Worm (Caenorhabditis elegans) whole organism, L3 larva: ENCODE data around the gene gcy-27.

Experiments
- R02D3.7 ChIP-seq: fragments of 150-350 bp; optimal IDR thresholded peaks from 2 replicates; lab custom pipeline; 2014; ENCODE audit warnings: missing biosample characterization, missing genetic modification characterization
- aly-2 ChIP-seq: fragments of 150-350 bp; optimal IDR thresholded peaks from 2 replicates; lab custom pipeline; 2014; ENCODE audit warnings: missing biosample characterization, missing genetic modification characterization
- ama-1 ChIP-seq: fragments of 150-350 bp; optimal IDR thresholded peaks from 2 replicates; lab custom pipeline; 2018
- ceh-16 ChIP-seq: sonication (generic microtip); optimal IDR thresholded peaks from 2 replicates; lab custom pipeline; 2017; ENCODE audit warnings: missing biosample characterization, missing genetic modification characterization
- ceh-28 ChIP-seq: fragments of 150-350 bp; optimal IDR thresholded peaks from 2 replicates; lab custom pipeline; 2014; ENCODE audit warnings: missing biosample characterization, missing genetic modification reagents, missing genetic modification characterization
- ceh-82 ChIP-seq: fragments of 150-350 bp; optimal IDR thresholded peaks from 2 replicates; lab custom pipeline; 2014; ENCODE audit warnings: missing biosample characterization, missing genetic modification characterization
- ceh-9 ChIP-seq: sonication (generic microtip); optimal IDR thresholded peaks from 2 replicates; lab custom pipeline; 2018; ENCODE audit warnings: missing biosample characterization, missing genetic modification characterization
- egl-27 ChIP-seq: sonication (generic microtip); optimal IDR thresholded peaks from 4 replicates; lab custom pipeline; 2017; ENCODE audit warnings: missing biosample characterization, missing genetic modification reagents, missing genetic modification characterization
- egl-5 ChIP-seq: fragments of 150-350 bp; optimal IDR thresholded peaks from 2 replicates; lab custom pipeline; 2017; ENCODE audit warnings: missing biosample characterization, missing genetic modification reagents, missing genetic modification characterization, inconsistent platforms
- elt-1 ChIP-seq: fragments of 150-350 bp; optimal IDR thresholded peaks from 2 replicates; lab custom pipeline; 2014; ENCODE audit warnings: missing biosample characterization, missing genetic modification characterization
- elt-2 ChIP-seq: sonication (generic microtip); optimal IDR thresholded peaks from 2 replicates; lab custom pipeline; 2016; ENCODE audit warnings: missing genetic modification reagents, mild to moderate bottlenecking, missing genetic modification characterization, missing compliant biosample characterization
- elt-3 ChIP-seq, 3 experiments: fragments of 150-350 bp in 1 of 3; sonication (generic microtip) in 2 of 3; optimal IDR thresholded peaks; 2 replicates in 2 of 3; 4 replicates in 1 of 3; lab custom pipeline; 2014 to 2017; ENCODE audit warnings: missing biosample characterization in 3 of 3, missing genetic modification characterization in 3 of 3
- eor-1 ChIP-seq, 2 experiments: fragments of 150-350 bp; optimal IDR thresholded peaks; 2 replicates each; lab custom pipeline; 2014 to 2018; ENCODE audit warnings: missing biosample characterization in 2 of 2, missing genetic modification characterization in 2 of 2
- jun-1 ChIP-seq: fragments of 150-350 bp; optimal IDR thresholded peaks from 2 replicates; lab custom pipeline; 2014; ENCODE audit warnings: missing biosample characterization, missing genetic modification reagents, missing genetic modification characterization
- lin-15B ChIP-seq: fragments of 150-350 bp; optimal IDR thresholded peaks from 2 replicates; lab custom pipeline; 2014; ENCODE audit warnings: missing biosample characterization, missing genetic modification characterization
- lin-39 ChIP-seq: fragments of 150-350 bp; optimal IDR thresholded peaks from 2 replicates; lab custom pipeline; 2018; ENCODE audit warnings: missing biosample characterization, missing genetic modification reagents, missing genetic modification characterization
- lsy-12 ChIP-seq: sonication (generic microtip); optimal IDR thresholded peaks from 2 replicates; lab custom pipeline; 2016; ENCODE audit warnings: mild to moderate bottlenecking, missing genetic modification characterization, missing compliant biosample characterization
- mml-1 ChIP-seq: fragments of 150-350 bp; sonication (generic microtip); optimal IDR thresholded peaks from 3 replicates; lab custom pipeline; 2014; ENCODE audit warnings: missing biosample characterization, missing genetic modification characterization
- nhr-11 ChIP-seq: fragments of 150-350 bp; optimal IDR thresholded peaks from 2 replicates; lab custom pipeline; 2014; ENCODE audit warnings: missing biosample characterization, missing genetic modification characterization
- nhr-12 ChIP-seq: fragments of 150-350 bp; optimal IDR thresholded peaks from 2 replicates; lab custom pipeline; 2014; ENCODE audit warnings: missing biosample characterization, missing genetic modification characterization
- nhr-23 ChIP-seq: fragments of 150-350 bp; optimal IDR thresholded peaks from 2 replicates; lab custom pipeline; 2014; ENCODE audit warnings: missing biosample characterization, missing genetic modification reagents, missing genetic modification characterization
- nhr-237 ChIP-seq: fragments of 150-350 bp; optimal IDR thresholded peaks from 2 replicates; lab custom pipeline; 2014; ENCODE audit warnings: missing biosample characterization, missing genetic modification characterization
- nhr-25 ChIP-seq: sonication (generic microtip); optimal IDR thresholded peaks from 2 replicates; lab custom pipeline; 2017; ENCODE audit warnings: missing biosample characterization, missing genetic modification characterization
- nhr-28 ChIP-seq: fragments of 150-350 bp; optimal IDR thresholded peaks from 2 replicates; lab custom pipeline; 2014; ENCODE audit warnings: missing biosample characterization, missing genetic modification characterization
- nhr-43 ChIP-seq: sonication (generic microtip); optimal IDR thresholded peaks from 2 replicates; lab custom pipeline; 2016; ENCODE audit warnings: mild to moderate bottlenecking, missing genetic modification characterization, missing compliant biosample characterization; ENCODE audit not compliant: poor library complexity, severe bottlenecking
- nhr-67 ChIP-seq: fragments of 150-350 bp; optimal IDR thresholded peaks from 2 replicates; lab custom pipeline; 2014; ENCODE audit warnings: missing biosample characterization, missing genetic modification characterization
- nhr-76 ChIP-seq: fragments of 150-350 bp; sonication (generic microtip); optimal IDR thresholded peaks from 5 replicates; lab custom pipeline; 2014; ENCODE audit warnings: missing biosample characterization, missing genetic modification characterization
- nhr-77 ChIP-seq: fragments of 150-350 bp; optimal IDR thresholded peaks from 2 replicates; lab custom pipeline; 2014; ENCODE audit warnings: missing biosample characterization, missing genetic modification characterization
- pqm-1 ChIP-seq: fragments of 150-350 bp; optimal IDR thresholded peaks from 2 replicates; lab custom pipeline; 2017; ENCODE audit warnings: missing biosample characterization, missing genetic modification characterization, inconsistent platforms
- sea-2 ChIP-seq: fragments of 150-350 bp; sonication (generic microtip); optimal IDR thresholded peaks from 4 replicates; lab custom pipeline; 2014; ENCODE audit warnings: missing biosample characterization, missing genetic modification reagents, missing genetic modification characterization
- skn-1 ChIP-seq: fragments of 150-350 bp; optimal IDR thresholded peaks from 2 replicates; lab custom pipeline; 2014; ENCODE audit warnings: missing biosample characterization, missing genetic modification characterization
- snpc-4 ChIP-seq: fragments of 150-350 bp; optimal IDR thresholded peaks from 2 replicates; lab custom pipeline; 2014; ENCODE audit warnings: missing biosample characterization, missing genetic modification characterization
- unc-62 ChIP-seq: fragments of 150-350 bp; sonication (generic microtip); optimal IDR thresholded peaks from 4 replicates; lab custom pipeline; 2014; ENCODE audit warnings: missing biosample characterization, missing genetic modification reagents, missing genetic modification characterization
- zag-1 ChIP-seq: fragments of 150-350 bp; optimal IDR thresholded peaks from 2 replicates; lab custom pipeline; 2014; ENCODE audit warnings: missing biosample characterization, missing genetic modification characterization
- ztf-11 ChIP-seq: fragments of 150-350 bp; optimal IDR thresholded peaks from 2 replicates; lab custom pipeline; 2014; ENCODE audit warnings: missing biosample characterization, missing genetic modification characterization

The gcy-27 gene

ce11 chrIV:17407491-17407890 is 29.0 kb downstream of the gcy-27 start, which contains the start of gene T02D1.9:
Gene T02D1.9 (minus strand): TSS chrIV:17407591.
- no peak for TF ChIP-seq unc-62 (GFP tag; lab: Kevin White, UChicago)
- TF ChIP-seq elt-1 (tag; lab: Kevin White, UChicago): no peak
- no peak for TF ChIP-seq snpc-4 (tag; lab: Kevin White, UChicago)
- no peak for TF ChIP-seq ceh-28 (tag; lab: Kevin White, UChicago)
- no peak for TF ChIP-seq ztf-11 (tag; lab: Kevin White, UChicago)
- TF ChIP-seq nhr-28 (tag; lab: Kevin White, UChicago): no peak
- no peak for TF ChIP-seq jun-1 (tag; lab: Kevin White, UChicago)
- TF ChIP-seq egl-27 (tag; lab: Kevin White, UChicago): no peak
- no peak for TF ChIP-seq nhr-76 (tag; lab: Kevin White, UChicago)
- TF ChIP-seq nhr-12 (tag; lab: Kevin White, UChicago): no peak
- TF ChIP-seq pqm-1 (tag; lab: Kevin White, UChicago): no peak
- no peak for TF ChIP-seq ceh-16 (tag; lab: Kevin White, UChicago)
- TF ChIP-seq nhr-23 (tag; lab: Kevin White, UChicago): no peak
- TF ChIP-seq lin-39 (tag; lab: Kevin White, UChicago): no peak
- TF ChIP-seq elt-2: no peak

- TF ChIP-seq ceh-82 (tag; lab: Kevin White, UChicago) (no peak), ztf-11 (tag; lab: Kevin White, UChicago) (no peak), nhr-25 (no peak), nhr-77 (tag; lab: Kevin White, UChicago) (no peak), egl-27 (tag; lab: Kevin White, UChicago) (no peak), snpc-4 (tag; lab: Kevin White, UChicago) (no peak), elt-3 (tag; optimal IDR thresholded peaks at IDR 0.05; lab: Kevin White, UChicago) (no peak), lin-15B (no peak), jun-1 (tag; lab: Kevin White, UChicago) (no peak), eor-1 (tag; optimal IDR thresholded peaks at IDR 0.05; lab: Kevin White, UChicago) (no peak), unc-62 (GFP tag; lab: Kevin White, UChicago) (no peak), zag-1 (no peak)
These were observed 29.4 kb downstream of the gcy-27 start, which contains the start of gene T02D1.7 for ce11 chrIV:17407025-17407424. Gene T02D1.7 (minus strand): TSS chrIV:17407125.

ce11 chrIV:17406119-17406518 is 30.3 kb downstream of the gcy-27 start:
- no peak for TF ChIP-seq nhr-76 (tag; lab: Kevin White, UChicago)
- peak; percentile 60 for TF ChIP-seq pqm-1 (tag; lab: Kevin White, UChicago)
- TF ChIP-seq nhr-23 (tag; lab: Kevin White, UChicago): no peak
- peak; percentile 8 for TF ChIP-seq jun-1 (tag; lab: Kevin White, UChicago)
- TF ChIP-seq elt-2: peak; percentile 76
- TF ChIP-seq, all 47 proteins: peak for 3

ce11 chrIV:17405530-17405929 is 30.9 kb downstream of the gcy-27 start, which contains the start of gene pmp-4:
Gene pmp-4 (minus strand): TSS chrIV:17405630.
- no peak for TF ChIP-seq R02D3.7
- no peak for TF ChIP-seq lin-15B
- no peak for TF ChIP-seq nhr-76 (tag; lab: Kevin White, UChicago)
- no peak for TF ChIP-seq nhr-43 (tag; lab: Kevin White, UChicago)
- TF ChIP-seq zag-1: no peak
- no peak for TF ChIP-seq mml-1 (tag; lab: Kevin White, UChicago)
- no peak for TF ChIP-seq snpc-4 (tag; lab: Kevin White, UChicago)
- no peak for TF ChIP-seq egl-5 (tag; lab: Kevin White, UChicago)
- TF ChIP-seq ceh-82 (tag; lab: Kevin White, UChicago): no peak
- TF ChIP-seq pqm-1 (tag; lab: Kevin White, UChicago): no peak
- TF ChIP-seq egl-27 (tag; lab: Kevin White, UChicago): no peak
- no peak for TF ChIP-seq nhr-12 (tag; lab: Kevin White, UChicago)
- TF ChIP-seq nhr-11 (tag; lab: Kevin White, UChicago): no peak
- no peak for TF ChIP-seq aly-2 (tag; lab: Kevin White, UChicago)
- no peak for TF ChIP-seq nhr-237 (tag; lab: Kevin White, UChicago)
- no peak for TF ChIP-seq lsy-12
- TF ChIP-seq ama-1: no peak
- TF ChIP-seq ztf-11 (tag; lab: Kevin White, UChicago): no peak
- no peak for TF ChIP-seq elt-2

ce11 chrIV:17399455-17399854 is 37.0 kb downstream of the gcy-27 start, which contains the start of gene T02D1.4:
Gene T02D1.4 (plus strand): TSS chrIV:17399755.
- TF ChIP-seq skn-1 (tag; lab: Kevin White, UChicago) (no peak), sea-2 (GFP tag; lab: Kevin White, UChicago) (no peak), nhr-23 (tag; lab: Kevin White, UChicago) (no peak), nhr-67 (tag; lab: Kevin White, UChicago) (no peak), mml-1 (tag; lab: Kevin White, UChicago) (no peak), ceh-9 (tag; lab: Kevin White, UChicago) (no peak), nhr-43 (tag; lab: Kevin White, UChicago) (no peak), lin-15B (no peak), nhr-77 (tag; lab: Kevin White, UChicago) (no peak), snpc-4 (tag; lab: Kevin White, UChicago) (no peak), elt-3 (tag; optimal IDR thresholded peaks at IDR 0.05; lab: Kevin White, UChicago) (no peak), R02D3.7 (no peak), ztf-11 (tag; lab: Kevin White, UChicago) (no peak), nhr-237 (tag; lab: Kevin White, UChicago) (no peak), ceh-28 (tag; lab: Kevin White, UChicago) (no peak), ceh-82 (tag; lab: Kevin White, UChicago) (no peak), lin-39 (tag; lab: Kevin White, UChicago) (no peak), aly-2 (tag; lab: Kevin White, UChicago) (no peak), nhr-25 (no peak), elt-2 (no peak)
